Fruit fly (Drosophila melanogaster): ENCODE results near the gene Tusp.

dm6 chr3R:27613814-27614213 lies 6.1 kb downstream of the Tusp start:
- TF ChIP-seq D1 (tag; optimal IDR thresholded peaks at IDR 0.05) (no peak), CG34367 (tag; optimal IDR thresholded peaks at IDR 0.05) (no peak), CG12605 (GFP tag; IDR thresholded peaks at IDR 0.05) (no peak), CG15710 (tag; optimal IDR thresholded peaks at IDR 0.05) (no peak), EcR (GFP tag; optimal IDR thresholded peaks at IDR 0.05) (no peak), CG13204 (GFP tag; optimal IDR thresholded peaks at IDR 0.05) (no peak), CG4496 (GFP tag; IDR thresholded peaks at IDR 0.05) (no peak), CG10348 (GFP tag; IDR thresholded peaks at IDR 0.05) (no peak), gl (tag; optimal IDR thresholded peaks at IDR 0.05) (no peak), Snoo (tag; optimal IDR thresholded peaks at IDR 0.05) (no peak), CG32121 (GFP tag; IDR thresholded peaks at IDR 0.05) (no peak)
